Worm (Caenorhabditis elegans) whole organism, young adult: Measurements from ENCODE around the gene F09B9.5.
A peak's percentile ranks its signal among the peaks of the same experiment; 100 is the strongest.
"Not testable (repeated sequence)": the region's sequence is repeated elsewhere in the genome, so short reads cannot be mapped to it uniquely, and the experiment has no call there.

Experiments
- B0336.3 ChIP-seq: fragments of 200-800 bp; sonication (Bioruptor generic); IDR thresholded peaks from 2 replicates; pipeline ENCODE4 v1.3.6; 2022; ENCODE audit warnings: missing genetic modification characterization, missing compliant biosample characterization
- D2030.7 ChIP-seq: fragments of 200-800 bp; sonication (Bioruptor generic); IDR thresholded peaks from 2 replicates; pipeline ENCODE4 v1.3.6; 2022; ENCODE audit warnings: missing genetic modification reagents, missing genetic modification characterization, missing compliant biosample characterization
- F10E7.11 ChIP-seq: sonication (generic microtip); optimal IDR thresholded peaks from 2 replicates; lab custom pipeline; 2017; ENCODE audit warnings: mild to moderate bottlenecking, missing genetic modification characterization, moderate library complexity, missing compliant biosample characterization
- F22D6.2 ChIP-seq: sonication (generic microtip); optimal IDR thresholded peaks from 2 replicates; lab custom pipeline; 2016; ENCODE audit warnings: mild to moderate bottlenecking, missing genetic modification characterization, missing compliant biosample characterization
- F52B5.7 ChIP-seq: sonication (generic microtip); optimal IDR thresholded peaks from 2 replicates; lab custom pipeline; 2016; ENCODE audit warnings: mild to moderate bottlenecking, missing genetic modification characterization, missing compliant biosample characterization
- K12H6.12 ChIP-seq: fragments of 200-800 bp; sonication (Bioruptor generic); optimal IDR thresholded peaks from 2 replicates; lab custom pipeline; 2018; ENCODE audit warnings: mild to moderate bottlenecking, missing genetic modification characterization, missing compliant biosample characterization
- Y56A3A.18 ChIP-seq: fragments of 200-800 bp; sonication (Bioruptor generic); IDR thresholded peaks from 2 replicates; pipeline ENCODE4 v1.3.6; 2022; ENCODE audit warnings: missing genetic modification reagents, missing genetic modification characterization, missing compliant biosample characterization
- ama-1 ChIP-seq, 3 experiments: fragments of 150-350 bp in 1 of 3; sonication (generic microtip) in 2 of 3; optimal IDR thresholded peaks; 2 replicates each; lab custom pipeline; 2014 to 2018; ENCODE audit warnings: missing biosample characterization in 2 of 3, missing genetic modification characterization in 2 of 3, missing genetic modification reagents in 2 of 3
- aptf-3 ChIP-seq: fragments of 200-800 bp; sonication (Bioruptor generic); IDR thresholded peaks from 2 replicates; pipeline ENCODE4 v1.3.6; 2022; ENCODE audit warnings: missing genetic modification characterization, missing compliant biosample characterization
- athp-1 ChIP-seq: sonication (generic microtip); optimal IDR thresholded peaks from 2 replicates; lab custom pipeline; 2017; ENCODE audit warnings: mild to moderate bottlenecking, missing genetic modification characterization, missing compliant biosample characterization
- attf-3 ChIP-seq: fragments of 200-800 bp; sonication (Bioruptor generic); conservative IDR thresholded peaks from 2 replicates; pipeline ENCODE4 v1.3.6; 2022; ENCODE audit warnings: missing genetic modification reagents, missing genetic modification characterization, missing compliant biosample characterization
- attf-5 ChIP-seq: fragments of 200-800 bp; sonication (Bioruptor generic); optimal IDR thresholded peaks from 2 replicates; lab custom pipeline; 2018; ENCODE audit warnings: mild to moderate bottlenecking, missing genetic modification characterization, missing compliant biosample characterization
- ceh-100 ChIP-seq: fragments of 200-800 bp; sonication (Bioruptor generic); IDR thresholded peaks from 2 replicates; pipeline ENCODE4 v1.3.6; 2022; ENCODE audit warnings: missing genetic modification reagents, missing genetic modification characterization, missing compliant biosample characterization
- chd-7 ChIP-seq: sonication (generic microtip); optimal IDR thresholded peaks from 2 replicates; lab custom pipeline; 2016; ENCODE audit warnings: mild to moderate bottlenecking, missing genetic modification characterization, moderate library complexity, missing compliant biosample characterization
- die-1 ChIP-seq: sonication (generic microtip); optimal IDR thresholded peaks from 2 replicates; lab custom pipeline; 2016; ENCODE audit warnings: missing genotype, mild to moderate bottlenecking, missing genetic modification characterization, missing compliant biosample characterization
- egl-44 ChIP-seq: fragments of 200-800 bp; sonication (Bioruptor generic); IDR thresholded peaks from 2 replicates; pipeline ENCODE4 v1.3.6; 2022; ENCODE audit warnings: missing genetic modification reagents, missing genetic modification characterization, missing compliant biosample characterization
- egrh-3 ChIP-seq: fragments of 200-800 bp; sonication (Bioruptor generic); IDR thresholded peaks from 2 replicates; pipeline ENCODE4 v1.3.6; 2022; ENCODE audit warnings: missing genetic modification reagents, missing genetic modification characterization, missing compliant biosample characterization
- gei-17 ChIP-seq: fragments of 200-800 bp; sonication (Bioruptor generic); optimal IDR thresholded peaks from 2 replicates; lab custom pipeline; 2018; ENCODE audit warnings: mild to moderate bottlenecking, missing genetic modification characterization, missing compliant biosample characterization
- him-1 ChIP-seq: sonication (generic microtip); optimal IDR thresholded peaks from 2 replicates; lab custom pipeline; 2016; ENCODE audit warnings: missing genotype, missing genetic modification reagents, missing genetic modification characterization, missing compliant biosample characterization
- hlh-12 ChIP-seq: sonication (generic microtip); optimal IDR thresholded peaks from 2 replicates; lab custom pipeline; 2016; ENCODE audit warnings: missing genetic modification characterization, missing compliant biosample characterization
- hmg-1.2 ChIP-seq: fragments of 200-800 bp; sonication (Bioruptor generic); IDR thresholded peaks from 2 replicates; pipeline ENCODE4 v1.3.6; 2022; ENCODE audit warnings: missing genetic modification reagents, missing genetic modification characterization, missing compliant biosample characterization
- hrde-1 ChIP-seq: sonication (generic microtip); optimal IDR thresholded peaks from 2 replicates; lab custom pipeline; 2016; ENCODE audit warnings: missing genetic modification characterization, mild to moderate bottlenecking, missing compliant biosample characterization, moderate library complexity, missing genotype, missing genetic modification reagents, borderline replicate concordance
- hsf-1 ChIP-seq: fragments of 200-800 bp; sonication (Bioruptor generic); IDR thresholded peaks from 2 replicates; pipeline ENCODE4 v1.3.6; 2022; ENCODE audit warnings: missing genetic modification reagents, missing genetic modification characterization, missing compliant biosample characterization
- let-607 ChIP-seq, 2 experiments: fragments of 200-800 bp in 1 of 2; sonication (Bioruptor generic) in 1 of 2; sonication (generic microtip) in 1 of 2; optimal IDR thresholded peaks; 2 replicates each; lab custom pipeline; 2016 to 2018; ENCODE audit warnings: mild to moderate bottlenecking in 2 of 2, missing compliant biosample characterization in 2 of 2, missing genetic modification characterization in 2 of 2, moderate library complexity in 2 of 2, missing genotype in 1 of 2
- lin-40 ChIP-seq: sonication (generic microtip); optimal IDR thresholded peaks from 2 replicates; lab custom pipeline; 2016; ENCODE audit warnings: missing genetic modification characterization, mild to moderate bottlenecking, missing compliant biosample characterization, missing genotype, missing genetic modification reagents
- lin-54 ChIP-seq: fragments of 200-800 bp; sonication (Bioruptor generic); optimal IDR thresholded peaks from 2 replicates; lab custom pipeline; 2018; ENCODE audit warnings: mild to moderate bottlenecking, missing genetic modification characterization, missing compliant biosample characterization
- madf-10 ChIP-seq: sonication (generic microtip); optimal IDR thresholded peaks from 2 replicates; lab custom pipeline; 2016; ENCODE audit warnings: mild to moderate bottlenecking, missing genetic modification characterization, missing compliant biosample characterization
- mes-4 ChIP-seq: sonication (generic microtip); optimal IDR thresholded peaks from 2 replicates; lab custom pipeline; 2016; ENCODE audit warnings: missing genotype, missing genetic modification characterization, missing compliant biosample characterization
- nhr-80 ChIP-seq: sonication (generic microtip); optimal IDR thresholded peaks from 2 replicates; lab custom pipeline; 2016; ENCODE audit warnings: missing genetic modification characterization, missing compliant biosample characterization
- nhr-90 ChIP-seq: sonication (generic microtip); optimal IDR thresholded peaks from 2 replicates; lab custom pipeline; 2016; ENCODE audit warnings: missing genotype, mild to moderate bottlenecking, missing genetic modification characterization, missing compliant biosample characterization
- pbrm-1 ChIP-seq: fragments of 200-800 bp; sonication (Bioruptor generic); IDR thresholded peaks from 2 replicates; pipeline ENCODE4 v1.3.6; 2022; ENCODE audit warnings: missing genetic modification reagents, missing genetic modification characterization, missing compliant biosample characterization
- rcor-1 ChIP-seq: fragments of 200-800 bp; sonication (Bioruptor generic); IDR thresholded peaks from 2 replicates; pipeline ENCODE4 v1.3.6; 2022; ENCODE audit warnings: missing genetic modification reagents, missing genetic modification characterization, missing compliant biosample characterization
- repo-1 ChIP-seq: sonication (generic microtip); optimal IDR thresholded peaks from 2 replicates; lab custom pipeline; 2017; ENCODE audit warnings: mild to moderate bottlenecking, missing genetic modification characterization, missing compliant biosample characterization
- rpc-1 ChIP-seq, 2 experiments: fragments of 150-350 bp in 1 of 2; sonication (generic microtip) in 1 of 2; optimal IDR thresholded peaks; 2 replicates each; lab custom pipeline; 2014 to 2018; ENCODE audit warnings: missing biosample characterization in 1 of 2, missing genetic modification characterization in 1 of 2, missing genetic modification reagents in 1 of 2, missing genotype in 1 of 2
- snpc-1.1 ChIP-seq: sonication (generic microtip); optimal IDR thresholded peaks from 2 replicates; lab custom pipeline; 2017; ENCODE audit warnings: missing genetic modification characterization, mild to moderate bottlenecking, missing compliant biosample characterization, antibody characterized with exemption, moderate library complexity, missing genotype, missing genetic modification reagents; ENCODE audit not compliant: insufficient read depth
- snpc-1.3 ChIP-seq: sonication (generic microtip); optimal IDR thresholded peaks from 2 replicates; lab custom pipeline; 2017; ENCODE audit warnings: missing genetic modification characterization, mild to moderate bottlenecking, missing compliant biosample characterization, antibody characterized with exemption, moderate library complexity, missing genotype, missing genetic modification reagents; ENCODE audit not compliant: insufficient read depth
- snpc-3.4 ChIP-seq: sonication (generic microtip); optimal IDR thresholded peaks from 2 replicates; lab custom pipeline; 2017; ENCODE audit warnings: missing genetic modification characterization, mild to moderate bottlenecking, missing compliant biosample characterization, antibody characterized with exemption, moderate library complexity, missing genotype, missing genetic modification reagents
- snpc-4 ChIP-seq, 5 experiments: fragments of 150-350 bp in 1 of 5; sonication (generic microtip) in 4 of 5; optimal IDR thresholded peaks; 2 replicates each; lab custom pipeline; 2014 to 2018; ENCODE audit warnings: missing genetic modification characterization in 5 of 5, missing biosample characterization in 3 of 5, antibody characterized with exemption in 2 of 5, mild to moderate bottlenecking in 2 of 5, missing compliant biosample characterization in 2 of 5, missing genotype in 2 of 5, moderate library complexity in 2 of 5, missing genetic modification reagents in 1 of 5
- somi-1 ChIP-seq: fragments of 200-800 bp; sonication (Bioruptor generic); optimal IDR thresholded peaks from 2 replicates; lab custom pipeline; 2018; ENCODE audit warnings: mild to moderate bottlenecking, missing genetic modification characterization, missing compliant biosample characterization
- tbp1 ChIP-seq: fragments of 200-800 bp; sonication (Bioruptor generic); optimal IDR thresholded peaks from 2 replicates; lab custom pipeline; 2018; ENCODE audit warnings: mild to moderate bottlenecking, missing genetic modification characterization, missing compliant biosample characterization
- tlf-1 ChIP-seq: fragments of 200-800 bp; sonication (Bioruptor generic); optimal IDR thresholded peaks from 2 replicates; lab custom pipeline; 2018; ENCODE audit warnings: mild to moderate bottlenecking, missing genetic modification characterization, missing compliant biosample characterization
- zim-3 ChIP-seq: sonication (generic microtip); optimal IDR thresholded peaks from 2 replicates; lab custom pipeline; 2017; ENCODE audit warnings: mild to moderate bottlenecking, missing genetic modification characterization, moderate library complexity, missing compliant biosample characterization
- ztf-18 ChIP-seq: sonication (generic microtip); optimal IDR thresholded peaks from 2 replicates; lab custom pipeline; 2016; ENCODE audit warnings: missing genotype, mild to moderate bottlenecking, missing genetic modification characterization, missing compliant biosample characterization

F09B9.5 gene

DNA sequence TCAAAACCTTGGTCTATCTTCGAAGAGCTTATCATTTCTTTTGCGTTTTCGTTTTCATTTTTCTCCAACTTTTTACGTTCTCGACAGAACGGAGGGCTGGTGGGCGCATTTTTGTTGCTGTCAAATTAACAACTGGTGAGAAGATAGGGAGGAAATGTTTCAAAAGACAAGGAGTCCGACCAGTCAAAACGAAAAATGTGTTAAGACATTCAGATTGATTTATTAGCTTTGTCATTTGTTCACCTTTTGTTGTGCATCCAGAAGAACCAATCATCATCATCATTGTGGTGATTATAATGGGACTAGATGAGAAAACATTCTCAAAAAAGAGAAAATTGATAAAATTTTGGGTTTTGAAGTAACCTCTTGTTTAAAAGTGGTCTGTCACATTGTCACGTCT is 24.5 kb upstream of the F09B9.5 start:
- peak; percentile 18 for TF ChIP-seq nhr-80
- TF ChIP-seq Y56A3A.18 (GFP tag; lab: Robert Waterston, UW): no peak

DNA sequence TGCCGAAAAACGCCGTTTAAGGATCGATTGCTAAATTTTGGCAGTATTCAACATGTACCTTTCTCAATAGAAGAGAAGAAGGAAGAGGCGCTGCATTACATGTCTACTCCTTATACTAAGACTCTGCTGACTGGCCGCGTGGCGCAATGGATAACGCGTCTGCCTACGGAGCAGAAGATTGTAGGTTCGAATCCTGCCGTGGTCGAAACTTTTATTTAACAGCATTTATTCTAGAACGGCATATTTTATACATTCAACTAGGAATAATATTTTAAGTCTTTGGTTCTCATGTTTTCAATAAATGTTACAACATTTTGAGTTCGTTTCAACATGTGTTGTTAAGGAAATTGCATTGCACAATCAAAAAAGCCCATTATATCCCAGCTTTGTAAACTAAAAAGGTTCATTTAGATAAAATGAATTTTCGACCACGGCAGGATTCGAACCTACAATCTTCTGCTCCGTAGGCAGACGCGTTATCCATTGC is 22.0 kb upstream of the F09B9.5 start:
- peak; percentile 69 for TF ChIP-seq athp-1 (tag; lab: Kevin White, UChicago)
- TF ChIP-seq rpc-1 (optimal IDR thresholded peaks at IDR 0.05; lab: Kevin White, UChicago): peak; percentile 92
- peak; percentile 89 for TF ChIP-seq rpc-1 (tag; optimal IDR thresholded peaks at IDR 0.05; lab: Kevin White, UChicago)
- TF ChIP-seq snpc-4 (GFP tag; optimal IDR thresholded peaks at IDR 0.05; lab: Kevin White, UChicago): peak; percentile 61
- peak; percentile 28 to 85 (median 56) for TF ChIP-seq snpc-4 (tag; optimal IDR thresholded peaks at IDR 0.05; lab: Kevin White, UChicago)
- TF ChIP-seq him-1 (tag; lab: Kevin White, UChicago): peak; percentile 78
- TF ChIP-seq snpc-1.3: peak; percentile 51
- TF ChIP-seq madf-10 (tag; lab: Kevin White, UChicago): peak; percentile 73
- peak; percentile 96 for TF ChIP-seq tbp1 (GFP tag; lab: Kevin White, UChicago)
- TF ChIP-seq pbrm-1 (GFP tag; lab: Robert Waterston, UW): peak; percentile 84
- TF ChIP-seq lin-54 (GFP tag; lab: Kevin White, UChicago): peak; percentile 45
- peak; percentile 71 for TF ChIP-seq D2030.7
- peak; percentile 68 for TF ChIP-seq hmg-1.2 (GFP tag; lab: Robert Waterston, UW)
- TF ChIP-seq lin-40 (tag; lab: Kevin White, UChicago): peak; percentile 62
- peak; percentile 56 for TF ChIP-seq attf-5 (GFP tag; lab: Kevin White, UChicago)
- TF ChIP-seq hsf-1 (GFP tag; lab: Robert Waterston, UW): peak; percentile 50; the same call in 1 of the 2 replicates
- 0 out of 2 replicates have a peak, but pooled peaks have one; percentile 24 for TF ChIP-seq attf-3 (GFP tag; lab: Robert Waterston, UW)
- peak; percentile 13 for TF ChIP-seq repo-1 (tag; lab: Kevin White, UChicago)
- TF ChIP-seq snpc-3.4 (tag; lab: Kevin White, UChicago): peak; percentile 48
- 0 out of 2 replicates have a peak, but pooled peaks have one; percentile 65 for TF ChIP-seq aptf-3 (GFP tag; lab: Robert Waterston, UW)
- peak; percentile 54 for TF ChIP-seq chd-7 (tag; lab: Kevin White, UChicago)
- peak; percentile 43 for TF ChIP-seq ceh-100 (GFP tag; lab: Robert Waterston, UW)
- peak; percentile 35 for TF ChIP-seq tlf-1 (GFP tag; lab: Kevin White, UChicago)
- peak; percentile 25 for TF ChIP-seq F22D6.2 (tag; lab: Kevin White, UChicago)
- peak; percentile 35 for TF ChIP-seq hrde-1 (tag; lab: Kevin White, UChicago)
- peak; percentile 43 for TF ChIP-seq hlh-12 (tag; lab: Kevin White, UChicago)
- TF ChIP-seq ztf-18 (tag; lab: Kevin White, UChicago): peak; percentile 50
- TF ChIP-seq die-1 (tag; lab: Kevin White, UChicago): peak; percentile 84
- peak; percentile 2 for TF ChIP-seq snpc-1.1 (tag; lab: Kevin White, UChicago)
- peak; percentile 67 for TF ChIP-seq F52B5.7 (tag; lab: Kevin White, UChicago)
- TF ChIP-seq let-607 (tag; optimal IDR thresholded peaks at IDR 0.05; lab: Kevin White, UChicago): peak in 1 of 2 experiments; percentile 54
- peak; percentile 83 for TF ChIP-seq rcor-1
- peak; percentile 31 for TF ChIP-seq zim-3 (tag; lab: Kevin White, UChicago)
- peak; percentile 23; the same call in 1 of the 2 replicates for TF ChIP-seq egrh-3
- peak; percentile 63 for TF ChIP-seq mes-4
- peak; percentile 19 for TF ChIP-seq K12H6.12 (tag; lab: Kevin White, UChicago)
- TF ChIP-seq egl-44 (GFP tag; lab: Robert Waterston, UW): peak; percentile 41; the same call in 1 of the 2 replicates
- TF ChIP-seq nhr-90: peak; percentile 67
- peak; percentile 73 for TF ChIP-seq F10E7.11 (tag; lab: Kevin White, UChicago)
- TF ChIP-seq ama-1 (optimal IDR thresholded peaks at IDR 0.05; lab: Kevin White, UChicago): not testable (repeated sequence)
- TF ChIP-seq ama-1 (GFP tag; optimal IDR thresholded peaks at IDR 0.05; lab: Kevin White, UChicago): peak; percentile 54 to 81
- peak; percentile 75; the same call in 1 of the 2 replicates for TF ChIP-seq Y56A3A.18 (GFP tag; lab: Robert Waterston, UW)
- peak; percentile 48 for TF ChIP-seq nhr-80
- peak; percentile 65; the same call in 1 of the 2 replicates for TF ChIP-seq B0336.3 (GFP tag; lab: Robert Waterston, UW)
- TF ChIP-seq somi-1: peak; percentile 27
- TF ChIP-seq gei-17 (GFP tag; lab: Kevin White, UChicago): peak; percentile 40
